Worm (Caenorhabditis elegans): ENCODE data around the gene dct-5.

The dct-5 gene

DNA sequence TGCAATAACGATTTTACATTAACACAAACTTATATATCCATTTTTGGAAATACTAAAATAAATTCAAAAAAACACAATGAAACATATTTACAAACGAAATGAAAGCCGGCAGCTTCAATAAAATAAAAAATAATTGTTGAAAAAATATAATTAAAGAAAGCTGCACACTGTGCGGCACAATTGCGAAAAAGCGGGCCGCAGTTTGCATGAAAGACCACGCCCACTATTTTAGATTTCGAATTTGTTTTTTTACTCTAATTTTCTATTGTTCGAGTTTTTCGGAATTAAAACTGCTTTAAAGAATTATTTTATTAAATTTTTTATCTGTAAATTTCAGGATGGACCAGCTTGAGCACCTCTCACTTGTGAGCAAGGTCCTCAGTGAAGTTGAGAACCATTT, 37.5 kb downstream of the dct-5 start, which contains the start of gene mog-5 (continued):
- TF ChIP-seq mep-1 (tag; optimal IDR thresholded peaks at IDR 0.05) (no peak), mab-9 (GFP tag; IDR thresholded peaks at IDR 0.05) (no peak), ces-1 (GFP tag; optimal IDR thresholded peaks at IDR 0.05) (no peak), C16A3.4 (tag; optimal IDR thresholded peaks at IDR 0.05) (peak; percentile 35), snu-23 (GFP tag; optimal IDR thresholded peaks at IDR 0.05) (peak; percentile 32), ceh-82 (tag; optimal IDR thresholded peaks at IDR 0.05) (peak in 2 of 3 experiments; percentile 10 to 23), skn-1 (tag; optimal IDR thresholded peaks at IDR 0.05) (peak; percentile 11), hpl-2 (GFP tag; optimal IDR thresholded peaks at IDR 0.05) (no peak), unc-30 (tag; optimal IDR thresholded peaks at IDR 0.05) (no peak), snpc-4 (tag; optimal IDR thresholded peaks at IDR 0.05) (peak; percentile 7), nhr-19 (GFP tag; conservative IDR thresholded peaks at IDR 0.05) (0 out of 2 replicates have a peak, but pooled peaks have one; percentile 10), ets-5 (GFP tag; IDR thresholded peaks at IDR 0.05) (no peak), C04F5.9 (tag; optimal IDR thresholded peaks at IDR 0.05) (no peak), vab-15 (tag; optimal IDR thresholded peaks at IDR 0.05) (no peak), unc-98 (GFP tag; IDR thresholded peaks at IDR 0.05) (no peak), F16B12.6 (tag; optimal IDR thresholded peaks at IDR 0.05) (no peak), unc-86 (tag; optimal IDR thresholded peaks at IDR 0.05) (no peak), blmp-1 (tag; optimal IDR thresholded peaks at IDR 0.05) (peak; percentile 24), nhr-47 (tag; optimal IDR thresholded peaks at IDR 0.05) (peak; percentile 4), ceh-90 (tag; optimal IDR thresholded peaks at IDR 0.05) (no peak), sup-37 (GFP tag; optimal IDR thresholded peaks at IDR 0.05) (no peak), dpl-1 (GFP tag; optimal IDR thresholded peaks at IDR 0.05) (peak; percentile 8 to 41 (median 20)), ceh-63 (GFP tag; optimal IDR thresholded peaks at IDR 0.05) (no peak), ztf-11 (tag; optimal IDR thresholded peaks at IDR 0.05) (no peak), swsn-7 (tag; optimal IDR thresholded peaks at IDR 0.05) (peak; percentile 25), nhr-11 (tag; optimal IDR thresholded peaks at IDR 0.05) (no peak)

DNA sequence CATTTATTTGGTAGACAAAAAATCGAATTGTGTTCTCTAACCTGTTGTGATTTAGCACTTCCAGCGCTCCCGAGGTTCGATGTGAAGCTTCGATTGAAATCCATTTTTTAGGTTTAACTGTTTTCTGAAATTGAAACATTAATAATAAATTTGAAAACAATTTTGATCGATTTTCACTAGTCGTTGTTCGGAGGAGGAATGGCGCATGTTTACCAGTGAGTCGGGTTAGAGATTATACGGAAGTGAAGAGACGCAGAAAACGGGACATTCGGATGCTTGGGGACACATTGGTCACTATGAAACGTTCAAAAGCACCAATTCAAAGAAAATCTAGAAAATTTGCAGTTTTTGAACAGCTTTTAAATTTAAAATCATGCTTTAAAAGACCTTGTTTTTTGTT, 38.0 kb downstream of the dct-5 start, which contains the start of gene fbxl-3:
Gene fbxl-3, minus strand, starts transcription at position 124 of the 400 bp plus-strand sequence.
- TF ChIP-seq elt-3 (tag; optimal IDR thresholded peaks at IDR 0.05) (peak in 1 of 6 experiments; percentile 39), efl-1 (optimal IDR thresholded peaks at IDR 0.05) (no peak), efl-1 (GFP tag; optimal IDR thresholded peaks at IDR 0.05 in 1 of 2) (peak in 1 of 2 experiments; percentile 87), zip-4 (GFP tag; optimal IDR thresholded peaks at IDR 0.05) (no peak)

- no peak for TF ChIP-seq ama-1 (optimal IDR thresholded peaks at IDR 0.05)
Measured at ce11 chrII:5395594-5395993, 41.1 kb downstream of the dct-5 start, which contains the start of gene pink-1. pink-1 (minus strand) TSS chrII:5395694.

DNA sequence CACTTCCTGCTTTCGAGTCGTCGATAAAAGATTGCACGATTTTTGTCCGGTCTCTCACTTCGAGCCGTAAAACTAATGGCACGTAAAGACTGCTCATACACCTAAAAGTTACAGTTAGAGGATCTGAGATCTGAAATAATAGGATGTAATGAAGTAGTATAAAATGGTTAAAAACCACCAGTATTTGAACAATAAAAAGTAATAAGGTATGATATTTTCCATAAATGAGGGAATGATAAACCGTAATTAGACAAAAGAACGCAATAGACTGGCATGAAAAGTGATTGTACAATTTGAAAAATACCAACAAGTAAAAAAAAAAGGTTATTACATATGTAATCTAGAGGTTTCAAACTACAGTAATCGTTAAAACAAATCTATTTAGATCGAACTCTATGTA, 43.6 kb downstream of the dct-5 start, which contains the start of gene brap-2:
Gene brap-2, minus strand, starts transcription at position 101 of the 400 bp plus-strand sequence.
- TF ChIP-seq nhr-20 (tag; optimal IDR thresholded peaks at IDR 0.05) (no peak), nhr-47 (tag; optimal IDR thresholded peaks at IDR 0.05) (no peak), nhr-90 (tag; optimal IDR thresholded peaks at IDR 0.05; ENCODE audit: poor library complexity) (no peak), fkh-8 (tag; optimal IDR thresholded peaks at IDR 0.05) (no peak), ets-5 (GFP tag; IDR thresholded peaks at IDR 0.05) (no peak)

DNA sequence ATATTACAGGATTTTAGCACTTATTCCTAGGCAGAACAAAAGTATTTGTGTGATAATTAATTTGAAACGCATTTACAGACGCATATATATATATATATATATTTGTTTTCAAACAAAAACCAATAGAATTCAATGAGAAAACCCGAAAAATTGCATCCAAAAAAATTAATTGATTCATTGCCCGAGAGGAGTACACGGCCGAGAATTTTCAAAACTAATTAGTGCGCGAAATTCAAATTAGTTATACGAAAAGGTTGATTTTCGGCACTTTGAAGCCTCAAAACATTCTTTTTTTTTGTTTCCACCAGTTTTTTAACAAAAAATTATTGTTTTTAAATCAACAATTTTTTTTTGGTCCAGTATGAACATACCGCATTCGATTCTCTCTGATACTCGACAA, 45.3 kb downstream of the dct-5 start:
- TF ChIP-seq snu-23 (GFP tag; optimal IDR thresholded peaks at IDR 0.05): no peak
- TF ChIP-seq zag-1 (tag; optimal IDR thresholded peaks at IDR 0.05): no peak
- TF ChIP-seq pax-3 (tag; optimal IDR thresholded peaks at IDR 0.05): no peak
- TF ChIP-seq isw-1 (GFP tag; IDR thresholded peaks at IDR 0.05): no peak
- no peak for TF ChIP-seq fkh-4 (tag; optimal IDR thresholded peaks at IDR 0.05; ENCODE audit: borderline replicate concordance)
- no peak for TF ChIP-seq nhr-90 (tag; optimal IDR thresholded peaks at IDR 0.05; ENCODE audit: poor library complexity)
- TF ChIP-seq ceh-63 (GFP tag; optimal IDR thresholded peaks at IDR 0.05): no peak
- no peak for TF ChIP-seq elt-3 (tag; optimal IDR thresholded peaks at IDR 0.05)
- no peak for TF ChIP-seq tlp-1 (tag; optimal IDR thresholded peaks at IDR 0.05)
- no peak for TF ChIP-seq hpl-2 (GFP tag; optimal IDR thresholded peaks at IDR 0.05)
- TF ChIP-seq efl-1 (optimal IDR thresholded peaks at IDR 0.05): peak; percentile 28 to 45
- TF ChIP-seq efl-1 (GFP tag; optimal IDR thresholded peaks at IDR 0.05 in 1 of 2): peak; percentile 46 to 89
- TF ChIP-seq egl-13 (tag; optimal IDR thresholded peaks at IDR 0.05): no peak
- TF ChIP-seq mep-1 (tag; optimal IDR thresholded peaks at IDR 0.05): no peak
- peak in 1 of 2 experiments; percentile 3 for TF ChIP-seq lin-35 (GFP tag; optimal IDR thresholded peaks at IDR 0.05)
- no peak for TF ChIP-seq lin-39 (tag; optimal IDR thresholded peaks at IDR 0.05)
- no peak for TF ChIP-seq skn-1 (tag; optimal IDR thresholded peaks at IDR 0.05)
- TF ChIP-seq dpl-1 (GFP tag; optimal IDR thresholded peaks at IDR 0.05): peak in 2 of 3 experiments; percentile 13 to 48

Data from whole organism, L1 larva.